Fruit fly (Drosophila melanogaster) whole organism, wandering third instar larva: ENCODE measurements around the gene IntS6.

Experiments used
- Abd-B ChIP-seq: fragments of >200 bp; optimal IDR thresholded peaks from 2 replicates; lab custom pipeline; 2017; ENCODE audit warnings: missing biosample characterization, missing genetic modification characterization
- CG32264 ChIP-seq: fragments of 200-800 bp; sonication (Bioruptor generic); optimal IDR thresholded peaks from 2 replicates; lab custom pipeline; 2016; ENCODE audit warnings: missing biosample characterization, missing genetic modification characterization
- CG9705 ChIP-seq: fragments of 200-800 bp; sonication (Bioruptor generic); optimal IDR thresholded peaks from 2 replicates; lab custom pipeline; 2018; ENCODE audit warnings: missing biosample characterization, mild to moderate bottlenecking, missing genetic modification characterization
- Dfd ChIP-seq: fragments of >200 bp; optimal IDR thresholded peaks from 2 replicates; lab custom pipeline; 2017; ENCODE audit warnings: missing biosample characterization, missing genetic modification characterization
- Dif ChIP-seq: fragments of 200-275, 200-300 bp; sonication (Bioruptor generic); optimal IDR thresholded peaks from 2 replicates; lab custom pipeline; 2018; ENCODE audit warnings: missing biosample characterization, missing genetic modification characterization; ENCODE audit not compliant: partially characterized antibody
- GATAd ChIP-seq: sonication (Bioruptor generic); optimal IDR thresholded peaks from 2 replicates; lab custom pipeline; 2016; ENCODE audit warnings: missing biosample characterization, missing genetic modification characterization
- HLH106 ChIP-seq: fragments of 200-800 bp; optimal IDR thresholded peaks from 3 replicates; lab custom pipeline; 2019; ENCODE audit warnings: missing biosample characterization, mild to moderate bottlenecking, missing genetic modification characterization, moderate library complexity
- Hnf4 ChIP-seq: fragments of 200-800 bp; sonication (Bioruptor generic); optimal IDR thresholded peaks from 2 replicates; lab custom pipeline; 2016; ENCODE audit warnings: missing biosample characterization, mild to moderate bottlenecking, missing genetic modification characterization
- Hr78 ChIP-seq: fragments of >200 bp; optimal IDR thresholded peaks from 2 replicates; lab custom pipeline; 2017; ENCODE audit warnings: missing biosample characterization, missing genetic modification characterization
- Hr83 ChIP-seq: fragments of 200-300 bp; sonication (Bioruptor generic); optimal IDR thresholded peaks from 2 replicates; lab custom pipeline; 2016; ENCODE audit warnings: missing biosample characterization, mild to moderate bottlenecking, missing genetic modification characterization, moderate library complexity; ENCODE audit not compliant: poor library complexity, severe bottlenecking
- Jra ChIP-seq: sonication (Bioruptor generic); optimal IDR thresholded peaks from 2 replicates; lab custom pipeline; 2016; ENCODE audit warnings: missing biosample characterization, missing genetic modification characterization
- Mio ChIP-seq: sonication (Bioruptor generic); optimal IDR thresholded peaks from 2 replicates; lab custom pipeline; 2016; ENCODE audit warnings: missing biosample characterization, missing genetic modification characterization
- Myc ChIP-seq: fragments of >200 bp; optimal IDR thresholded peaks from 2 replicates; lab custom pipeline; 2017
- N ChIP-seq: fragments of >200 bp; optimal IDR thresholded peaks from 2 replicates; lab custom pipeline; 2018; ENCODE audit warnings: missing biosample characterization, missing external identifiers, missing genetic modification characterization
- OdsH ChIP-seq: fragments of 200-800 bp; sonication (Bioruptor generic); optimal IDR thresholded peaks from 2 replicates; lab custom pipeline; 2016; ENCODE audit warnings: missing biosample characterization, mild to moderate bottlenecking, missing genetic modification characterization
- Rel ChIP-seq, 2 experiments: fragments of 200-800 bp; sonication (Bioruptor generic) in 1 of 2; optimal IDR thresholded peaks; 2 replicates in 1 of 2; 3 replicates in 1 of 2; lab custom pipeline; 2016 to 2019; ENCODE audit warnings: mild to moderate bottlenecking in 2 of 2, missing biosample characterization in 2 of 2, missing genetic modification characterization in 2 of 2, moderate library complexity in 1 of 2
- Sp1 ChIP-seq: fragments of 200-800 bp; sonication (Bioruptor generic); optimal IDR thresholded peaks from 3 replicates; lab custom pipeline; 2019; ENCODE audit warnings: missing biosample characterization, mild to moderate bottlenecking, missing genetic modification characterization, moderate library complexity
- Vsx2 ChIP-seq: fragments of 200-300, 225-300 bp; sonication (Bioruptor generic); optimal IDR thresholded peaks from 2 replicates; lab custom pipeline; 2018; ENCODE audit warnings: missing biosample characterization, missing genetic modification characterization; ENCODE audit not compliant: partially characterized antibody
- br ChIP-seq: fragments of 200-800 bp; sonication (Bioruptor generic); optimal IDR thresholded peaks from 2 replicates; lab custom pipeline; 2016; ENCODE audit warnings: missing biosample characterization, missing genetic modification characterization
- brk ChIP-seq: fragments of 200-800 bp; sonication (Bioruptor generic); optimal IDR thresholded peaks from 2 replicates; lab custom pipeline; 2016; ENCODE audit warnings: missing biosample characterization, mild to moderate bottlenecking, missing genetic modification characterization
- dmrt93B ChIP-seq: fragments of 200-800 bp; sonication (Bioruptor generic); optimal IDR thresholded peaks from 2 replicates; lab custom pipeline; 2018; ENCODE audit warnings: missing biosample characterization, mild to moderate bottlenecking, missing genetic modification characterization
- dsf ChIP-seq: sonication (Bioruptor generic); optimal IDR thresholded peaks from 2 replicates; lab custom pipeline; 2016; ENCODE audit warnings: missing biosample characterization, missing genetic modification characterization, borderline replicate concordance
- ey ChIP-seq: fragments of 200-800 bp; sonication (Bioruptor generic); optimal IDR thresholded peaks from 2 replicates; lab custom pipeline; 2016; ENCODE audit warnings: missing biosample characterization, missing genetic modification characterization
- foxo ChIP-seq, 2 experiments: fragments of 200-800 bp; sonication (Bioruptor generic); optimal IDR thresholded peaks; 2 replicates in 1 of 2; 3 replicates in 1 of 2; lab custom pipeline; 2016 to 2017; ENCODE audit warnings: missing biosample characterization in 2 of 2, missing genetic modification characterization in 2 of 2
- fru ChIP-seq: fragments of 200-800 bp; sonication (Bioruptor generic); optimal IDR thresholded peaks from 3 replicates; lab custom pipeline; 2016; ENCODE audit warnings: missing biosample characterization, mild to moderate bottlenecking, missing genetic modification characterization
- h ChIP-seq: fragments of 200-800 bp; sonication (Bioruptor generic); optimal IDR thresholded peaks from 3 replicates; lab custom pipeline; 2016; ENCODE audit warnings: missing biosample characterization, mild to moderate bottlenecking, missing genetic modification characterization
- lola ChIP-seq: fragments of >200 bp; optimal IDR thresholded peaks from 2 replicates; lab custom pipeline; 2017; ENCODE audit warnings: missing biosample characterization, missing genetic modification characterization
- pan ChIP-seq: fragments of >200 bp; optimal IDR thresholded peaks from 2 replicates; lab custom pipeline; 2017
- psq ChIP-seq: fragments of 200-800 bp; sonication (Bioruptor generic); optimal IDR thresholded peaks from 3 replicates; lab custom pipeline; 2017; ENCODE audit warnings: missing biosample characterization, mild to moderate bottlenecking, missing genetic modification characterization, moderate library complexity
- rgr ChIP-seq: fragments of 200-800 bp; sonication (Bioruptor generic); optimal IDR thresholded peaks from 3 replicates; lab custom pipeline; 2016; ENCODE audit warnings: missing biosample characterization, mild to moderate bottlenecking, missing genetic modification characterization
- sage ChIP-seq: fragments of 200-800 bp; sonication (Bioruptor generic); optimal IDR thresholded peaks from 2 replicates; lab custom pipeline; 2016; ENCODE audit warnings: missing biosample characterization, mild to moderate bottlenecking, missing genetic modification characterization
- tai ChIP-seq: sonication (Bioruptor generic); optimal IDR thresholded peaks from 2 replicates; lab custom pipeline; 2016; ENCODE audit warnings: missing biosample characterization, missing genetic modification characterization
- usp ChIP-seq: fragments of >200 bp; optimal IDR thresholded peaks from 2 replicates; lab custom pipeline; 2017; ENCODE audit warnings: missing biosample characterization, missing genetic modification characterization
- woc ChIP-seq: sonication (Bioruptor generic); optimal IDR thresholded peaks from 2 replicates; lab custom pipeline; 2016; ENCODE audit warnings: missing biosample characterization, mild to moderate bottlenecking, missing genetic modification characterization

The IntS6 gene

dm6 chrX:5789187-5789586, 42.1 kb upstream of the IntS6 start, which contains the start of gene CG15767:
CG15767 (plus strand) TSS chrX:5789487.
- TF ChIP-seq tai (GFP tag; lab: Kevin White, UChicago) (no peak), CG9705 (GFP tag; lab: Kevin White, UChicago) (no peak), Dfd (no peak), Mio (GFP tag; lab: Kevin White, UChicago) (no peak), Hr83 (GFP tag; lab: Kevin White, UChicago) (no peak), sage (GFP tag; lab: Kevin White, UChicago) (no peak), Dif (no peak), Hr78 (no peak), GATAd (GFP tag; lab: Kevin White, UChicago) (no peak), dsf (no peak), lola (GFP tag; lab: Kevin White, UChicago) (no peak), Myc (lab: Kevin White, UChicago) (no peak), Rel (GFP tag; optimal IDR thresholded peaks at IDR 0.05; lab: Kevin White, UChicago) (no peak), Rel (tag; optimal IDR thresholded peaks at IDR 0.05; lab: Kevin White, UChicago) (no peak)

- TF ChIP-seq Rel (GFP tag; optimal IDR thresholded peaks at IDR 0.05; lab: Kevin White, UChicago) (peak; percentile 24), Rel (tag; optimal IDR thresholded peaks at IDR 0.05; lab: Kevin White, UChicago) (no peak), tai (GFP tag; lab: Kevin White, UChicago) (no peak), fru (GFP tag; lab: Kevin White, UChicago) (peak; percentile 78), h (GFP tag; lab: Kevin White, UChicago) (peak; percentile 84), psq (peak; percentile 65), HLH106 (tag; lab: Kevin White, UChicago) (peak; percentile 66), Vsx2 (GFP tag; lab: Kevin White, UChicago) (no peak), CG9705 (GFP tag; lab: Kevin White, UChicago) (no peak), Dif (no peak), foxo (GFP tag; optimal IDR thresholded peaks at IDR 0.05; lab: Kevin White, UChicago) (peak in 1 of 2 experiments; percentile 69), ey (GFP tag; lab: Kevin White, UChicago) (peak; percentile 73), usp (GFP tag; lab: Kevin White, UChicago) (no peak), Jra (GFP tag; lab: Kevin White, UChicago) (peak; percentile 11), rgr (peak; percentile 81), dsf (no peak), Mio (GFP tag; lab: Kevin White, UChicago) (no peak), Sp1 (GFP tag; lab: Kevin White, UChicago) (peak; percentile 74), woc (GFP tag; lab: Kevin White, UChicago) (peak; percentile 49), Hnf4 (GFP tag; lab: Kevin White, UChicago) (peak; percentile 68), br (peak; percentile 60), N (GFP tag; lab: Kevin White, UChicago) (no peak), OdsH (peak; percentile 81), brk (GFP tag; lab: Kevin White, UChicago) (peak; percentile 19)
Measured at dm6 chrX:5786559-5786958, 39.5 kb upstream of the IntS6 start.

DNA sequence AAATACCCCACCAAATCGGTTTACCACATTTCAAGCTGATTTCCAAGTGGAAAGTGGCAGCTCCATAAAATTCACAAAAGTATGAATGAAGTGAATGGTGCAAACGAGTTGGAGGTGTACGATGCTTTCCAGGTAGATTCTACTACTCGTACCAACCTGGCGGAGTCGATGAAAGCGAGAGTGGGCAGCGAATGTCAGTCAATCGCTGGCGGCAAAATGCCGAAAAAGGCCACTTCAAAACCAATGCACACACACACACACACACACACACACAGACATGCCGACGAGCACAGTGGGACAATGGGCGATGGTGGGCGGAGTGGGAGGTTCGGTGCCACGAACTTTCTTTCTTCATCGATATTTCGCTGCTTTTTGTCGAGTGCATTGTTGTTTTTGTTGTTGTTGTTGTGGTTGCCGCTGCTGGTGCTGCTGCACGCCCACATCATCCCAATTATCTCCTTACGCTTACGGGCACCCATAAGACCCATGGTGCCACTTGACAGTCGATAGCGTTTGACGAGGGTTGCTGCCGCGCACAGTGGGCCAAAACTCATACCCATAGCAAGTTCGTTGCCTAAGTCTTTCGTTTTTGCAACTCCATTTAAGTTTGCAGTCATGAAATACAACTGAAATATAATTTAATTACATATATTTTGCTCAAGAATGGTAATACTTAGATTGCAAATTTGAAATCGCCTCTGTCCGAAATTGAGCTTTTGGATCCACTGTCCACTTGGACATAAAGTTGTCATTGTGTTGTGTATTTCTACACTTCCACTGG, 36.4 kb upstream of the IntS6 start:
- TF ChIP-seq CG9705 (GFP tag; lab: Kevin White, UChicago) (no peak), fru (GFP tag; lab: Kevin White, UChicago) (peak; percentile 73), Jra (GFP tag; lab: Kevin White, UChicago) (no peak), Dif (no peak), CG32264 (GFP tag; lab: Kevin White, UChicago) (peak; percentile 47), OdsH (peak; percentile 70), dmrt93B (GFP tag; lab: Kevin White, UChicago) (peak; percentile 50), HLH106 (tag; lab: Kevin White, UChicago) (peak; percentile 67), rgr (peak; percentile 68), pan (lab: Kevin White, UChicago) (no peak), sage (GFP tag; lab: Kevin White, UChicago) (peak; percentile 65), N (GFP tag; lab: Kevin White, UChicago) (no peak), psq (peak; percentile 63), woc (GFP tag; lab: Kevin White, UChicago) (peak; percentile 74), h (GFP tag; lab: Kevin White, UChicago) (peak; percentile 77), br (peak; percentile 71), Sp1 (GFP tag; lab: Kevin White, UChicago) (peak; percentile 65), Hr78 (no peak), ey (GFP tag; lab: Kevin White, UChicago) (peak; percentile 50), foxo (GFP tag; optimal IDR thresholded peaks at IDR 0.05; lab: Kevin White, UChicago) (peak in 1 of 2 experiments; percentile 70), Mio (GFP tag; lab: Kevin White, UChicago) (no peak), Abd-B (no peak)
